Worm (Caenorhabditis elegans): ENCODE measurements around the gene pac-1.

DNA sequence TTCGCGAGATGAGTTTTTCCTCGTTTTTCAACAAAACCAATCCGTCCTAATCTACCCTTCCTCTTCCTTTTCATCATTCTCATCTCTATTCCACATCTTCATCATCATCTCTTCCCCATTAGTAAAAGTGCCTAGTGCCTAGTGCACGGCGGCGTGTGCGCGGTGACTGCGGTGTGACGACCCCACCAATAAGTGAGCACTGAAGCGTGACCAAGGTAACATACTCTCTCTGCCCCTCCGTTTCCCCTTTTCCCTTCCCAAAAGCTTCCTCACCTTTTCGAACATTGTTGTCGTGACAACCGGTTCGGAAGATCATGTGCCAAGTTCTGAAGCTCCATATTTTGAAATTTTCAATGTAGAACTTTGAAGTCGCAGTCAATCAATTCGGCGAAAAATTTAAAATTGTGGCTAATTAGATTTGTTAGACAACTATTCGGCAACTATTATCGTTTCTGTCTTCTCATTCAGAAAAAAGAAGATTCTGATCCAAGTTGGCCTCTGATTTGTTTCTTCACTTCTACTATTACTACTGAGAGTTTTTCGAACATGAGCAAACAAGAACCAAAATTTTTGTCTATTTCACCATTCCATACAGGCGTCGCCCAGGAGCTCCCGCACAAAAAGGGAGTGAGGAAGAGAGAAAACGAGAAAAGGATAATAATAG lies 17.6 kb downstream of the pac-1 start:
- TF ChIP-seq nhr-11 (tag; optimal IDR thresholded peaks at IDR 0.05): no peak
- no peak for TF ChIP-seq nhr-237 (tag; optimal IDR thresholded peaks at IDR 0.05)
- no peak for TF ChIP-seq lin-39 (tag; optimal IDR thresholded peaks at IDR 0.05)
- no peak for TF ChIP-seq nhr-77 (tag; optimal IDR thresholded peaks at IDR 0.05)
- no peak for TF ChIP-seq ama-1 (optimal IDR thresholded peaks at IDR 0.05)
- no peak for TF ChIP-seq unc-62 (GFP tag; optimal IDR thresholded peaks at IDR 0.05)
- TF ChIP-seq aly-2 (tag; optimal IDR thresholded peaks at IDR 0.05): no peak
- no peak for TF ChIP-seq nhr-76 (tag; optimal IDR thresholded peaks at IDR 0.05)
- no peak for TF ChIP-seq pha-4 (tag; optimal IDR thresholded peaks at IDR 0.05)
- TF ChIP-seq fos-1 (tag; optimal IDR thresholded peaks at IDR 0.05): no peak

All from whole organism, L3 larva.